Fruit fly (Drosophila melanogaster): ENCODE data around the gene slx1.

slx1 gene

dm6 chr3R:4654557-4655273 is 13.0 kb downstream of the slx1 start, which contains the start of gene spartin (continued):
- TF ChIP-seq NC2α (GFP tag; optimal IDR thresholded peaks at IDR 0.05) (no peak), CG30020 (tag; optimal IDR thresholded peaks at IDR 0.05) (peak; percentile 12), CG9727 (GFP tag; optimal IDR thresholded peaks at IDR 0.05) (no peak), CG7928 (GFP tag; optimal IDR thresholded peaks at IDR 0.05) (no peak), Sry-δ (GFP tag; optimal IDR thresholded peaks at IDR 0.05) (peak; percentile 18), chif (GFP tag; optimal IDR thresholded peaks at IDR 0.05) (peak in 1 of 2 experiments; percentile 16), lbe (GFP tag; optimal IDR thresholded peaks at IDR 0.05) (peak; percentile 48), dpn (GFP tag; optimal IDR thresholded peaks at IDR 0.05) (peak in 1 of 2 experiments; percentile 19), CG13287 (GFP tag; IDR thresholded peaks at IDR 0.05; ENCODE audit: partially characterized antibody) (peak; percentile 76), az2 (GFP tag; optimal IDR thresholded peaks at IDR 0.05) (no peak), CG13424 (tag; optimal IDR thresholded peaks at IDR 0.05) (peak; percentile 37), ewg (GFP tag; optimal IDR thresholded peaks at IDR 0.05) (no peak), pum (GFP tag; optimal IDR thresholded peaks at IDR 0.05) (no peak), CG17802 (tag; optimal IDR thresholded peaks at IDR 0.05) (no peak), Myb (GFP tag; optimal IDR thresholded peaks at IDR 0.05) (peak; percentile 59), unc-4 (GFP tag; IDR thresholded peaks at IDR 0.05; ENCODE audit: partially characterized antibody) (peak; percentile 35; the same call in 1 of the 2 replicates), zen (tag; optimal IDR thresholded peaks at IDR 0.05) (peak; percentile 2), amos (GFP tag; IDR thresholded peaks at IDR 0.05; ENCODE audit: partially characterized antibody) (no peak; the same call in 1 of the 2 replicates), cato (GFP tag; optimal IDR thresholded peaks at IDR 0.05; ENCODE audit: borderline replicate concordance) (no peak), zfh2 (GFP tag; optimal IDR thresholded peaks at IDR 0.05) (peak; percentile 21), NfI (GFP tag; optimal IDR thresholded peaks at IDR 0.05) (peak; percentile 25), CG11696 (GFP tag; IDR thresholded peaks at IDR 0.05) (no peak), Ets97D (GFP tag; optimal IDR thresholded peaks at IDR 0.05) (peak; percentile 28), tin (GFP tag; optimal IDR thresholded peaks at IDR 0.05) (peak; percentile 55), CG1792 (GFP tag; optimal IDR thresholded peaks at IDR 0.05) (peak; percentile 95), CG15601 (tag; optimal IDR thresholded peaks at IDR 0.05) (peak; percentile 49), chn (GFP tag; optimal IDR thresholded peaks at IDR 0.05) (peak; percentile 9), sob (GFP tag; IDR thresholded peaks at IDR 0.05) (peak; percentile 39; the same call in 1 of the 2 replicates), so (GFP tag; IDR thresholded peaks at IDR 0.05) (no peak), CG10366 (GFP tag; IDR thresholded peaks at IDR 0.05) (no peak)

dm6 chr3R:4658991-4659933 is 17.5 kb downstream of the slx1 start, which contains the start of gene smash:
TSS of gene smash (plus strand) at chr3R:4659579.
- peak; percentile 73 for TF ChIP-seq Fer1 (GFP tag; optimal IDR thresholded peaks at IDR 0.05)
- no peak for TF ChIP-seq CG9215 (GFP tag; IDR thresholded peaks at IDR 0.05)
- TF ChIP-seq CG9727 (GFP tag; optimal IDR thresholded peaks at IDR 0.05), result peak; percentile 28
- TF ChIP-seq chm (GFP tag; IDR thresholded peaks at IDR 0.05), result peak; percentile 87
- peak; percentile 100 for TF ChIP-seq CG9437 (GFP tag; optimal IDR thresholded peaks at IDR 0.05)
- no peak for TF ChIP-seq CG7357 (GFP tag; IDR thresholded peaks at IDR 0.05)
- no peak for TF ChIP-seq CG10565 (GFP tag; optimal IDR thresholded peaks at IDR 0.05)
- no peak for TF ChIP-seq Fer2 (tag; optimal IDR thresholded peaks at IDR 0.05)
- TF ChIP-seq CG7556 (GFP tag; optimal IDR thresholded peaks at IDR 0.05), result peak; percentile 22
- no peak for TF ChIP-seq CG4707 (GFP tag; optimal IDR thresholded peaks at IDR 0.05)
- peak; percentile 48 for TF ChIP-seq sob (GFP tag; IDR thresholded peaks at IDR 0.05)
- TF ChIP-seq Meics (GFP tag; optimal IDR thresholded peaks at IDR 0.05), result peak; percentile 5
- peak; percentile 53 for TF ChIP-seq MESR4 (GFP tag; optimal IDR thresholded peaks at IDR 0.05)
- TF ChIP-seq ems (GFP tag; optimal IDR thresholded peaks at IDR 0.05), result peak; percentile 1
- TF ChIP-seq slbo (GFP tag; IDR thresholded peaks at IDR 0.05), result peak; percentile 40; the same call in 1 of the 2 replicates
- no peak for TF ChIP-seq CG10654 (GFP tag; optimal IDR thresholded peaks at IDR 0.05)
- TF ChIP-seq dan (GFP tag; IDR thresholded peaks at IDR 0.05), result no peak
- no peak for TF ChIP-seq Six4 (GFP tag; optimal IDR thresholded peaks at IDR 0.05)
- TF ChIP-seq CG2129 (GFP tag; IDR thresholded peaks at IDR 0.05; ENCODE audit: partially characterized antibody), result no peak
- TF ChIP-seq crol (GFP tag; IDR thresholded peaks at IDR 0.05), result peak; percentile 82
